Worm (Caenorhabditis elegans) whole organism, L1 larva: ENCODE results near the gene math-26.
A peak's percentile ranks its signal among the peaks of the same experiment; 100 is the strongest.

Source experiments
- C04F5.9 ChIP-seq: sonication (generic microtip); optimal IDR thresholded peaks from 2 replicates; lab custom pipeline; 2016; ENCODE audit warnings: missing genetic modification characterization, missing compliant biosample characterization
- F16B12.6 ChIP-seq: fragments of 150-350 bp; optimal IDR thresholded peaks from 2 replicates; lab custom pipeline; 2014; ENCODE audit warnings: missing biosample characterization, missing genetic modification characterization
- Y116A8C.19 ChIP-seq: sonication (generic microtip); optimal IDR thresholded peaks from 2 replicates; lab custom pipeline; 2016; ENCODE audit warnings: missing compliant biosample characterization, missing genetic modification characterization, borderline replicate concordance
- alr-1 ChIP-seq: fragments of 200-800 bp; sonication (Bioruptor generic); optimal IDR thresholded peaks from 2 replicates; lab custom pipeline; 2018; ENCODE audit warnings: borderline replicate concordance, mild to moderate bottlenecking, missing genetic modification characterization, missing compliant biosample characterization
- ceh-63 ChIP-seq: fragments of 200-800 bp; sonication (Bioruptor generic); optimal IDR thresholded peaks from 2 replicates; lab custom pipeline; 2018; ENCODE audit warnings: mild to moderate bottlenecking, missing genetic modification characterization, missing compliant biosample characterization
- ceh-8 ChIP-seq: fragments of 200-800 bp; sonication (Bioruptor generic); optimal IDR thresholded peaks from 2 replicates; lab custom pipeline; 2018; ENCODE audit warnings: mild to moderate bottlenecking, missing genetic modification characterization, moderate library complexity, missing compliant biosample characterization
- ceh-90 ChIP-seq: sonication (generic microtip); optimal IDR thresholded peaks from 2 replicates; lab custom pipeline; 2016; ENCODE audit warnings: missing genetic modification characterization, missing compliant biosample characterization
- dpl-1 ChIP-seq, 3 experiments: fragments of 150-350 bp in 2 of 3; sonication (generic microtip) in 1 of 3; optimal IDR thresholded peaks; 2 replicates each; lab custom pipeline; 2014 to 2017; ENCODE audit warnings: missing biosample characterization in 3 of 3, missing genetic modification characterization in 3 of 3, missing genetic modification reagents in 3 of 3
- efl-1 ChIP-seq, 4 experiments: fragments of 150-350 bp; optimal IDR thresholded peaks in 3 of 4; peaks in 1 of 4; 1 replicate in 1 of 4; 2 replicates in 3 of 4; lab custom pipeline; 2014; ENCODE audit warnings: missing biosample characterization in 2 of 4, missing genetic modification characterization in 2 of 4, missing genetic modification reagents in 2 of 4
- egl-13 ChIP-seq: sonication (generic microtip); optimal IDR thresholded peaks from 2 replicates; lab custom pipeline; 2016; ENCODE audit warnings: missing genotype, missing genetic modification reagents, missing genetic modification characterization, missing compliant biosample characterization
- egl-27 ChIP-seq, 2 experiments: fragments of 150-350 bp in 1 of 2; sonication (generic microtip); optimal IDR thresholded peaks; 3 replicates each; lab custom pipeline; 2017 to 2018; ENCODE audit warnings: missing biosample characterization in 2 of 2, missing genetic modification characterization in 2 of 2, missing genetic modification reagents in 2 of 2
- elt-2 ChIP-seq: sonication (generic microtip); optimal IDR thresholded peaks from 2 replicates; lab custom pipeline; 2016; ENCODE audit warnings: missing genetic modification characterization, mild to moderate bottlenecking, inconsistent platforms, missing compliant biosample characterization, missing genetic modification reagents
- elt-3 ChIP-seq, 6 experiments: fragments of 150-350 bp in 1 of 6; sonication (generic microtip); optimal IDR thresholded peaks; 2 replicates each; lab custom pipeline; 2017 to 2018; ENCODE audit warnings: missing biosample characterization in 6 of 6, missing genetic modification characterization in 6 of 6, inconsistent platforms in 1 of 6
- grh-1 ChIP-seq: fragments of 200-800 bp; sonication (Bioruptor generic); IDR thresholded peaks from 2 replicates; pipeline ENCODE4 v1.3.6; 2022; ENCODE audit warnings: missing genetic modification reagents, missing genetic modification characterization, missing compliant biosample characterization
- hlh-4 ChIP-seq: sonication (generic microtip); optimal IDR thresholded peaks from 2 replicates; lab custom pipeline; 2016; ENCODE audit warnings: mild to moderate bottlenecking, missing genetic modification characterization, missing compliant biosample characterization
- lin-13 ChIP-seq: fragments of 150-350 bp; optimal IDR thresholded peaks from 2 replicates; lab custom pipeline; 2014; ENCODE audit warnings: missing biosample characterization, missing genetic modification reagents, missing genetic modification characterization
- lin-14 ChIP-seq: fragments of 200-800 bp; sonication (Bioruptor generic); optimal IDR thresholded peaks from 2 replicates; lab custom pipeline; 2018; ENCODE audit warnings: mild to moderate bottlenecking, missing genetic modification characterization, moderate library complexity, missing compliant biosample characterization
- lin-15B ChIP-seq: fragments of 150-350 bp; sonication (generic microtip); optimal IDR thresholded peaks from 3 replicates; lab custom pipeline; 2014; ENCODE audit warnings: missing biosample characterization, missing genetic modification characterization
- lin-35 ChIP-seq, 2 experiments: fragments of 150-350 bp; optimal IDR thresholded peaks; 2 replicates each; lab custom pipeline; 2014; ENCODE audit warnings: missing biosample characterization in 2 of 2, missing genetic modification characterization in 2 of 2, missing genetic modification reagents in 2 of 2
- lin-39 ChIP-seq: fragments of 150-350 bp; optimal IDR thresholded peaks from 2 replicates; lab custom pipeline; 2014; ENCODE audit warnings: missing biosample characterization, missing genetic modification reagents, missing genetic modification characterization
- lsy-2 ChIP-seq, 2 experiments: fragments of 150-350 bp; optimal IDR thresholded peaks; 2 replicates each; lab custom pipeline; 2014; ENCODE audit warnings: missing biosample characterization in 2 of 2, missing genetic modification characterization in 2 of 2
- mab-9 ChIP-seq: fragments of 200-800 bp; sonication (Bioruptor generic); IDR thresholded peaks from 2 replicates; pipeline ENCODE4 v1.3.6; 2022; ENCODE audit warnings: missing genetic modification reagents, missing genetic modification characterization, missing compliant biosample characterization
- mdl-1 ChIP-seq, 2 experiments: fragments of 150-350 bp; optimal IDR thresholded peaks; 2 replicates each; lab custom pipeline; 2014 to 2017; ENCODE audit warnings: missing biosample characterization in 2 of 2, missing genetic modification characterization in 2 of 2, inconsistent platforms in 1 of 2
- mep-1 ChIP-seq: fragments of 150-350 bp; optimal IDR thresholded peaks from 2 replicates; lab custom pipeline; 2014; ENCODE audit warnings: missing biosample characterization, missing genetic modification characterization
- nhr-20 ChIP-seq: sonication (generic microtip); optimal IDR thresholded peaks from 2 replicates; lab custom pipeline; 2016; ENCODE audit warnings: mild to moderate bottlenecking, missing genetic modification characterization, missing compliant biosample characterization
- nhr-237 ChIP-seq: fragments of 150-350 bp; optimal IDR thresholded peaks from 2 replicates; lab custom pipeline; 2014; ENCODE audit warnings: missing biosample characterization, missing genetic modification characterization
- nhr-47 ChIP-seq: sonication (generic microtip); optimal IDR thresholded peaks from 2 replicates; lab custom pipeline; 2016; ENCODE audit warnings: mild to moderate bottlenecking, missing genetic modification characterization, moderate library complexity, missing compliant biosample characterization
- nhr-71 ChIP-seq: sonication (generic microtip); optimal IDR thresholded peaks from 2 replicates; lab custom pipeline; 2016; ENCODE audit warnings: mild to moderate bottlenecking, missing genetic modification characterization, moderate library complexity, missing compliant biosample characterization
- nhr-84 ChIP-seq: sonication (generic microtip); optimal IDR thresholded peaks from 2 replicates; lab custom pipeline; 2017; ENCODE audit warnings: missing biosample characterization, missing genetic modification characterization
- nhr-85 ChIP-seq: sonication (generic microtip); peaks from one replicate; lab custom pipeline; 2016; ENCODE audit warnings: missing genetic modification characterization, inconsistent platforms, missing compliant biosample characterization
- pax-3 ChIP-seq: fragments of 200-800 bp; sonication (Bioruptor generic); optimal IDR thresholded peaks from 2 replicates; lab custom pipeline; 2018; ENCODE audit warnings: mild to moderate bottlenecking, missing genetic modification characterization, moderate library complexity, missing compliant biosample characterization
- pqm-1 ChIP-seq: sonication (generic microtip); optimal IDR thresholded peaks from 3 replicates; lab custom pipeline; 2017; ENCODE audit warnings: missing biosample characterization, missing genetic modification characterization
- rnt-1 ChIP-seq: sonication (generic microtip); optimal IDR thresholded peaks from 2 replicates; lab custom pipeline; 2016; ENCODE audit warnings: mild to moderate bottlenecking, missing genetic modification characterization, moderate library complexity, missing compliant biosample characterization
- snu-23 ChIP-seq: sonication (generic microtip); optimal IDR thresholded peaks from 2 replicates; lab custom pipeline; 2016; ENCODE audit warnings: missing genetic modification characterization, missing compliant biosample characterization
- sup-37 ChIP-seq: fragments of 200-800 bp; sonication (Bioruptor generic); optimal IDR thresholded peaks from 2 replicates; lab custom pipeline; 2018; ENCODE audit warnings: mild to moderate bottlenecking, missing genetic modification characterization, missing compliant biosample characterization
- swsn-7 ChIP-seq: sonication (generic microtip); optimal IDR thresholded peaks from 2 replicates; lab custom pipeline; 2016; ENCODE audit warnings: missing genetic modification characterization, missing compliant biosample characterization
- unc-130 ChIP-seq: fragments of 150-350 bp; optimal IDR thresholded peaks from 2 replicates; lab custom pipeline; 2017; ENCODE audit warnings: missing biosample characterization, missing genetic modification characterization, inconsistent platforms
- unc-86 ChIP-seq: sonication (generic microtip); optimal IDR thresholded peaks from 2 replicates; lab custom pipeline; 2016; ENCODE audit warnings: missing genetic modification characterization, missing compliant biosample characterization
- unc-98 ChIP-seq: fragments of 200-800 bp; sonication (Bioruptor generic); IDR thresholded peaks from 2 replicates; pipeline ENCODE4 v1.3.6; 2022; ENCODE audit warnings: missing genetic modification characterization, missing compliant biosample characterization
- vab-15 ChIP-seq: sonication (generic microtip); optimal IDR thresholded peaks from 2 replicates; lab custom pipeline; 2017; ENCODE audit warnings: missing genotype, mild to moderate bottlenecking, missing genetic modification characterization, missing compliant biosample characterization
- xbp-1 ChIP-seq: sonication (generic microtip); optimal IDR thresholded peaks from 2 replicates; lab custom pipeline; 2016; ENCODE audit warnings: missing genetic modification characterization, missing compliant biosample characterization
- zag-1 ChIP-seq: fragments of 150-350 bp; optimal IDR thresholded peaks from 2 replicates; lab custom pipeline; 2014; ENCODE audit warnings: missing biosample characterization, missing genetic modification characterization

math-26 gene

ce11 chrII:1730103-1730502, 41.3 kb upstream of the math-26 start, which contains the start of gene ceh-81:
TSS of gene ceh-81 (plus strand) at chrII:1730403.
- TF ChIP-seq unc-130 (tag; lab: Kevin White, UChicago) (no peak), swsn-7 (no peak), unc-98 (no peak), elt-2 (tag; lab: Kevin White, UChicago) (no peak), grh-1 (no peak), nhr-84 (tag; lab: Kevin White, UChicago) (no peak), pax-3 (tag; lab: Kevin White, UChicago) (no peak), mab-9 (GFP tag; lab: Robert Waterston, UW) (no peak), hlh-4 (no peak), lsy-2 (tag; optimal IDR thresholded peaks at IDR 0.05; lab: Kevin White, UChicago) (no peak), alr-1 (tag; lab: Kevin White, UChicago) (no peak)

ce11 chrII:1731932-1732331, 39.5 kb upstream of the math-26 start, which contains the start of gene ceh-82:
TSS of gene ceh-82 (plus strand) at chrII:1732232.
- no peak for TF ChIP-seq ceh-63 (GFP tag; lab: Kevin White, UChicago)
- no peak for TF ChIP-seq sup-37 (GFP tag; lab: Kevin White, UChicago)
- TF ChIP-seq egl-13 (tag; lab: Kevin White, UChicago), result no peak
- no peak for TF ChIP-seq egl-27 (tag; optimal IDR thresholded peaks at IDR 0.05; lab: Kevin White, UChicago)
- TF ChIP-seq Y116A8C.19 (tag; lab: Kevin White, UChicago), result no peak
- TF ChIP-seq nhr-237 (tag; lab: Kevin White, UChicago), result no peak
- TF ChIP-seq zag-1 (tag; lab: Kevin White, UChicago), result no peak
- no peak for TF ChIP-seq unc-98
- no peak for TF ChIP-seq nhr-71 (tag; lab: Kevin White, UChicago)
- no peak for TF ChIP-seq vab-15
- TF ChIP-seq mep-1 (tag; lab: Kevin White, UChicago), result no peak
- TF ChIP-seq nhr-47, result no peak
- no peak for TF ChIP-seq lin-13

ce11 chrII:1735145-1735544, 36.3 kb upstream of the math-26 start:
- TF ChIP-seq lin-15B (tag; lab: Kevin White, UChicago) (no peak), elt-3 (tag; optimal IDR thresholded peaks at IDR 0.05; lab: Kevin White, UChicago) (no peak), grh-1 (no peak), mdl-1 (tag; optimal IDR thresholded peaks at IDR 0.05; lab: Kevin White, UChicago) (no peak), mab-9 (GFP tag; lab: Robert Waterston, UW) (no peak), unc-86 (no peak), F16B12.6 (tag; lab: Kevin White, UChicago) (no peak), ceh-90 (tag; lab: Kevin White, UChicago) (no peak), lin-39 (tag; lab: Kevin White, UChicago) (no peak), C04F5.9 (no peak), pqm-1 (no peak), zag-1 (tag; lab: Kevin White, UChicago) (no peak), xbp-1 (no peak), Y116A8C.19 (tag; lab: Kevin White, UChicago) (no peak)

ce11 chrII:1736353-1736752, 35.1 kb upstream of the math-26 start, which contains the start of gene ceh-83:
TSS of gene ceh-83 (minus strand) at chrII:1736533.
- TF ChIP-seq nhr-20 (tag; lab: Kevin White, UChicago) (peak; percentile 19), rnt-1 (tag; lab: Kevin White, UChicago) (peak; percentile 50), lin-35 (GFP tag; optimal IDR thresholded peaks at IDR 0.05; lab: Kevin White, UChicago) (peak; percentile 2 to 64), efl-1 (optimal IDR thresholded peaks at IDR 0.05; lab: Kevin White, UChicago) (peak; percentile 57 to 68), efl-1 (GFP tag; optimal IDR thresholded peaks at IDR 0.05 in 1 of 2; lab: Kevin White, UChicago) (peak; percentile 36 to 94), swsn-7 (no peak), dpl-1 (GFP tag; optimal IDR thresholded peaks at IDR 0.05; lab: Kevin White, UChicago) (peak in 2 of 3 experiments; percentile 16 to 34), lin-14 (GFP tag; lab: Kevin White, UChicago) (peak; percentile 80), nhr-85 (peak; percentile 59), ceh-8 (GFP tag; lab: Kevin White, UChicago) (no peak), snu-23 (no peak)
